Worm (Caenorhabditis elegans) whole organism, late embryonic: ENCODE measurements around the gene C37H5.13.

Experiments used
- ama-1 ChIP-seq: fragments of 150-350 bp; optimal IDR thresholded peaks from 2 replicates; lab custom pipeline; 2014
- ceh-14 ChIP-seq: sonication (generic microtip); optimal IDR thresholded peaks from 2 replicates; lab custom pipeline; 2016; ENCODE audit warnings: missing genotype, missing genetic modification characterization, missing compliant biosample characterization
- elt-2 ChIP-seq: sonication (generic microtip); optimal IDR thresholded peaks from 2 replicates; lab custom pipeline; 2016; ENCODE audit warnings: missing genetic modification reagents, missing genetic modification characterization, missing compliant biosample characterization
- hlh-13 ChIP-seq: fragments of 200-800 bp; sonication (Bioruptor generic); optimal IDR thresholded peaks from 2 replicates; lab custom pipeline; 2018; ENCODE audit warnings: mild to moderate bottlenecking, missing genetic modification characterization, missing compliant biosample characterization
- hlh-30 ChIP-seq: sonication (generic microtip); optimal IDR thresholded peaks from 2 replicates; lab custom pipeline; 2017; ENCODE audit warnings: antibody characterized with exemption, missing genetic modification characterization, missing compliant biosample characterization; ENCODE audit not compliant: insufficient read depth
- hlh-6 ChIP-seq: sonication (generic microtip); optimal IDR thresholded peaks from 2 replicates; lab custom pipeline; 2016; ENCODE audit warnings: missing genotype, missing genetic modification characterization, missing compliant biosample characterization
- odd-2 ChIP-seq: sonication (generic microtip); optimal IDR thresholded peaks from 2 replicates; lab custom pipeline; 2017; ENCODE audit warnings: antibody characterized with exemption, mild to moderate bottlenecking, missing genetic modification characterization, missing compliant biosample characterization
- pha-4 ChIP-seq: fragments of 150-350 bp; optimal IDR thresholded peaks from 2 replicates; lab custom pipeline; 2018; ENCODE audit warnings: missing biosample characterization, missing genetic modification reagents, missing genetic modification characterization
- pqm-1 ChIP-seq: sonication (generic microtip); optimal IDR thresholded peaks from 2 replicates; lab custom pipeline; 2016; ENCODE audit warnings: missing genetic modification characterization, missing compliant biosample characterization
- rnt-1 ChIP-seq: sonication (generic microtip); optimal IDR thresholded peaks from 2 replicates; lab custom pipeline; 2016; ENCODE audit warnings: missing genetic modification characterization, missing compliant biosample characterization
- tbx-2 ChIP-seq: sonication (generic microtip); optimal IDR thresholded peaks from 2 replicates; lab custom pipeline; 2016; ENCODE audit warnings: missing genetic modification characterization, missing compliant biosample characterization
- ttx-3 ChIP-seq: sonication (generic microtip); optimal IDR thresholded peaks from 2 replicates; lab custom pipeline; 2016; ENCODE audit warnings: missing genetic modification reagents, missing genetic modification characterization, missing compliant biosample characterization
- unc-3 ChIP-seq, 2 experiments: fragments of 200-800 bp in 1 of 2; sonication (Bioruptor generic) in 1 of 2; sonication (generic microtip) in 1 of 2; conservative IDR thresholded peaks in 1 of 2; optimal IDR thresholded peaks in 1 of 2; 2 replicates each; pipeline versions ENCODE4 v1.3.6 to Lab custom; 2016 to 2022; ENCODE audit warnings: missing compliant biosample characterization in 2 of 2, missing genetic modification characterization in 2 of 2, missing genetic modification reagents in 1 of 2
- unc-86 ChIP-seq: sonication (generic microtip); optimal IDR thresholded peaks from 2 replicates; lab custom pipeline; 2016; ENCODE audit warnings: missing genetic modification characterization, missing compliant biosample characterization

DNA sequence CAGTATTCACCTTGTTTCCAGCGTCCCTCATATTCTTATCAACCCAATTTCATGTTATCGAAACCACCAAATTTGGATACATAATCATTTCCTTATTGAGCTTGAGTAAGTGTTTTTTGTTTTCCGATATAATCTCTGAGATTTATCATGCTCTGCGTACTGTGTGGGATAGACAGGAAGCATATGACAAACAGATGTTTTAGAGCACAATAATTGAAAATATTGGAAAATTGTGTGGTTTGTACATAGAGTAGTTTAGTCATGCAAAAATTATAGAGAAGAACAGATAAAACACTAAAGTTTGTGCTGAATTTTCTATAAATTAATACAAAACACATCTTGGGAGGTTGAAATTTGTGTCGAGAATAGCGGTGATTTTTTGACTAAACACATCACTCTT, 5.9 kb upstream of the C37H5.13 start:
- no peak for TF ChIP-seq hlh-30
- no peak for TF ChIP-seq elt-2 (tag; lab: Kevin White, UChicago)
- TF ChIP-seq unc-86 (tag; lab: Kevin White, UChicago): no peak
- TF ChIP-seq unc-3 (GFP tag; conservative IDR thresholded peaks at IDR 0.05; lab: Robert Waterston, UW): no peak
- no peak for TF ChIP-seq unc-3 (tag; optimal IDR thresholded peaks at IDR 0.05; lab: Kevin White, UChicago)
- TF ChIP-seq tbx-2 (tag; lab: Kevin White, UChicago): no peak
- TF ChIP-seq hlh-6 (tag; lab: Kevin White, UChicago): no peak
- TF ChIP-seq ttx-3 (tag; lab: Kevin White, UChicago): no peak
- TF ChIP-seq pha-4 (tag; lab: Kevin White, UChicago): no peak
- TF ChIP-seq ama-1 (lab: Kevin White, UChicago): no peak
- no peak for TF ChIP-seq hlh-13 (GFP tag; lab: Kevin White, UChicago)
- no peak for TF ChIP-seq ceh-14 (tag; lab: Kevin White, UChicago)
- no peak for TF ChIP-seq odd-2 (tag; lab: Kevin White, UChicago)
- TF ChIP-seq pqm-1: no peak
- TF ChIP-seq rnt-1 (tag; lab: Kevin White, UChicago): no peak
